Worm (Caenorhabditis elegans) whole organism, L3 larva: Measurements from ENCODE around the gene cri-2.

Experiments used
- egl-27 ChIP-seq: sonication (generic microtip); optimal IDR thresholded peaks from 4 replicates; lab custom pipeline; 2017; ENCODE audit warnings: missing biosample characterization, missing genetic modification reagents, missing genetic modification characterization
- egl-5 ChIP-seq: fragments of 150-350 bp; optimal IDR thresholded peaks from 2 replicates; lab custom pipeline; 2017; ENCODE audit warnings: missing biosample characterization, missing genetic modification reagents, missing genetic modification characterization, inconsistent platforms
- elt-1 ChIP-seq: fragments of 150-350 bp; optimal IDR thresholded peaks from 2 replicates; lab custom pipeline; 2014; ENCODE audit warnings: missing biosample characterization, missing genetic modification characterization
- elt-2 ChIP-seq: sonication (generic microtip); optimal IDR thresholded peaks from 2 replicates; lab custom pipeline; 2016; ENCODE audit warnings: missing genetic modification reagents, mild to moderate bottlenecking, missing genetic modification characterization, missing compliant biosample characterization
- fkh-10 ChIP-seq: sonication (generic microtip); optimal IDR thresholded peaks from 2 replicates; lab custom pipeline; 2017; ENCODE audit warnings: missing biosample characterization, missing genetic modification reagents, missing genetic modification characterization
- hmg-11 ChIP-seq: sonication (generic microtip); optimal IDR thresholded peaks from 2 replicates; lab custom pipeline; 2016; ENCODE audit warnings: missing genetic modification characterization, missing compliant biosample characterization
- lin-15B ChIP-seq: fragments of 150-350 bp; optimal IDR thresholded peaks from 2 replicates; lab custom pipeline; 2014; ENCODE audit warnings: missing biosample characterization, missing genetic modification characterization
- mdl-1 ChIP-seq: fragments of 150-350 bp; optimal IDR thresholded peaks from 2 replicates; lab custom pipeline; 2014; ENCODE audit warnings: missing biosample characterization, missing genetic modification characterization
- nhr-28 ChIP-seq: fragments of 150-350 bp; optimal IDR thresholded peaks from 2 replicates; lab custom pipeline; 2014; ENCODE audit warnings: missing biosample characterization, missing genetic modification characterization
- pha-4 ChIP-seq: fragments of 150-350 bp; optimal IDR thresholded peaks from 2 replicates; lab custom pipeline; 2014; ENCODE audit warnings: missing biosample characterization, missing genetic modification reagents, missing genetic modification characterization
- tbx-2 ChIP-seq: sonication (generic microtip); optimal IDR thresholded peaks from 2 replicates; lab custom pipeline; 2016; ENCODE audit warnings: mild to moderate bottlenecking, missing genetic modification characterization, missing compliant biosample characterization
- unc-62 ChIP-seq: fragments of 150-350 bp; sonication (generic microtip); optimal IDR thresholded peaks from 4 replicates; lab custom pipeline; 2014; ENCODE audit warnings: missing biosample characterization, missing genetic modification reagents, missing genetic modification characterization
- zag-1 ChIP-seq: fragments of 150-350 bp; optimal IDR thresholded peaks from 2 replicates; lab custom pipeline; 2014; ENCODE audit warnings: missing biosample characterization, missing genetic modification characterization
- ztf-11 ChIP-seq: fragments of 150-350 bp; optimal IDR thresholded peaks from 2 replicates; lab custom pipeline; 2014; ENCODE audit warnings: missing biosample characterization, missing genetic modification characterization

DNA sequence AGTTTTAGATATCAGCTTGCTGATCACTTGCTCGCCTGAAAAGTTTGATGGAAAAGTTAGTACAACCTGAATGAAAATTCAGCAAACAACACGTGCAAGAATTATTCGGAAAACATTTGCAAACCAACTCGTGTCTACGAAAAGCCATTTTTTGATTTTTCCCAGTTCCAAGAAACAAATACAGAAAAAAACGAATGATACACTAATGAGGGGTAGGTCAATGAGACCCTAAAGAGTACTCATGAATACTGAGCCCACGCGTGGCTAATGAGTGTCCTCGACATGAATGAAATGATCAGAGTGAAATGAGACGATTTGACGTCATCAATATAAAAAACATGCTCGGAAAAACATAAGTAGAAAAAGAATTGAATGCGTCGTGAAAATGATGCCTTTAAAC is 10.4 kb downstream of the cri-2 start:
- no peak for TF ChIP-seq egl-5 (tag; lab: Kevin White, UChicago)
- no peak for TF ChIP-seq ztf-11
- TF ChIP-seq hmg-11 (tag; lab: Kevin White, UChicago): no peak
- no peak for TF ChIP-seq fkh-10
- no peak for TF ChIP-seq elt-1 (tag; lab: Kevin White, UChicago)
- no peak for TF ChIP-seq tbx-2 (tag; lab: Kevin White, UChicago)
- TF ChIP-seq unc-62 (GFP tag; lab: Kevin White, UChicago): no peak
- no peak for TF ChIP-seq egl-27 (tag; lab: Kevin White, UChicago)
- no peak for TF ChIP-seq pha-4 (tag; lab: Kevin White, UChicago)
- no peak for TF ChIP-seq nhr-28 (tag; lab: Kevin White, UChicago)
- TF ChIP-seq mdl-1 (tag; lab: Kevin White, UChicago): no peak
- TF ChIP-seq zag-1: no peak
- no peak for TF ChIP-seq lin-15B (tag; lab: Kevin White, UChicago)
- no peak for TF ChIP-seq elt-2 (tag; lab: Kevin White, UChicago)
